Worm (Caenorhabditis elegans) whole organism, L3 larva: ENCODE measurements around the gene gldi-6.

Source experiments
- ZK546.5 ChIP-seq: sonication (generic microtip); optimal IDR thresholded peaks from 2 replicates; lab custom pipeline; 2017; ENCODE audit warnings: missing biosample characterization, missing genetic modification characterization
- aly-2 ChIP-seq: fragments of 150-350 bp; optimal IDR thresholded peaks from 2 replicates; lab custom pipeline; 2014; ENCODE audit warnings: missing biosample characterization, missing genetic modification characterization
- ceh-9 ChIP-seq: sonication (generic microtip); optimal IDR thresholded peaks from 2 replicates; lab custom pipeline; 2018; ENCODE audit warnings: missing biosample characterization, missing genetic modification characterization
- egl-27 ChIP-seq: sonication (generic microtip); optimal IDR thresholded peaks from 4 replicates; lab custom pipeline; 2017; ENCODE audit warnings: missing biosample characterization, missing genetic modification reagents, missing genetic modification characterization
- elt-2 ChIP-seq: sonication (generic microtip); optimal IDR thresholded peaks from 2 replicates; lab custom pipeline; 2016; ENCODE audit warnings: missing genetic modification reagents, mild to moderate bottlenecking, missing genetic modification characterization, missing compliant biosample characterization
- fkh-2 ChIP-seq: fragments of 150-350 bp; optimal IDR thresholded peaks from 2 replicates; lab custom pipeline; 2014; ENCODE audit warnings: missing biosample characterization, missing genetic modification reagents, missing genetic modification characterization
- fos-1 ChIP-seq: fragments of 150-350 bp; optimal IDR thresholded peaks from 2 replicates; lab custom pipeline; 2014; ENCODE audit warnings: missing biosample characterization, missing genetic modification characterization
- hmg-11 ChIP-seq: sonication (generic microtip); optimal IDR thresholded peaks from 2 replicates; lab custom pipeline; 2016; ENCODE audit warnings: missing genetic modification characterization, missing compliant biosample characterization
- lin-39 ChIP-seq: fragments of 150-350 bp; optimal IDR thresholded peaks from 2 replicates; lab custom pipeline; 2018; ENCODE audit warnings: missing biosample characterization, missing genetic modification reagents, missing genetic modification characterization
- nfya-1 ChIP-seq: sonication (generic microtip); optimal IDR thresholded peaks from 2 replicates; lab custom pipeline; 2017; ENCODE audit warnings: missing genetic modification characterization, mild to moderate bottlenecking, missing compliant biosample characterization, antibody characterized with exemption, moderate library complexity; ENCODE audit not compliant: insufficient read depth
- nhr-237 ChIP-seq: fragments of 150-350 bp; optimal IDR thresholded peaks from 2 replicates; lab custom pipeline; 2014; ENCODE audit warnings: missing biosample characterization, missing genetic modification characterization
- nhr-28 ChIP-seq: fragments of 150-350 bp; optimal IDR thresholded peaks from 2 replicates; lab custom pipeline; 2014; ENCODE audit warnings: missing biosample characterization, missing genetic modification characterization
- nhr-43 ChIP-seq: sonication (generic microtip); optimal IDR thresholded peaks from 2 replicates; lab custom pipeline; 2016; ENCODE audit warnings: mild to moderate bottlenecking, missing genetic modification characterization, missing compliant biosample characterization; ENCODE audit not compliant: poor library complexity, severe bottlenecking
- pha-4 ChIP-seq: fragments of 150-350 bp; optimal IDR thresholded peaks from 2 replicates; lab custom pipeline; 2014; ENCODE audit warnings: missing biosample characterization, missing genetic modification reagents, missing genetic modification characterization
- tbx-2 ChIP-seq: sonication (generic microtip); optimal IDR thresholded peaks from 2 replicates; lab custom pipeline; 2016; ENCODE audit warnings: mild to moderate bottlenecking, missing genetic modification characterization, missing compliant biosample characterization
- unc-62 ChIP-seq: fragments of 150-350 bp; sonication (generic microtip); optimal IDR thresholded peaks from 4 replicates; lab custom pipeline; 2014; ENCODE audit warnings: missing biosample characterization, missing genetic modification reagents, missing genetic modification characterization
- zag-1 ChIP-seq: fragments of 150-350 bp; optimal IDR thresholded peaks from 2 replicates; lab custom pipeline; 2014; ENCODE audit warnings: missing biosample characterization, missing genetic modification characterization
- ztf-4 ChIP-seq: fragments of 150-350 bp; optimal IDR thresholded peaks from 2 replicates; lab custom pipeline; 2014; ENCODE audit warnings: missing biosample characterization, missing genetic modification characterization

gldi-6 gene

DNA sequence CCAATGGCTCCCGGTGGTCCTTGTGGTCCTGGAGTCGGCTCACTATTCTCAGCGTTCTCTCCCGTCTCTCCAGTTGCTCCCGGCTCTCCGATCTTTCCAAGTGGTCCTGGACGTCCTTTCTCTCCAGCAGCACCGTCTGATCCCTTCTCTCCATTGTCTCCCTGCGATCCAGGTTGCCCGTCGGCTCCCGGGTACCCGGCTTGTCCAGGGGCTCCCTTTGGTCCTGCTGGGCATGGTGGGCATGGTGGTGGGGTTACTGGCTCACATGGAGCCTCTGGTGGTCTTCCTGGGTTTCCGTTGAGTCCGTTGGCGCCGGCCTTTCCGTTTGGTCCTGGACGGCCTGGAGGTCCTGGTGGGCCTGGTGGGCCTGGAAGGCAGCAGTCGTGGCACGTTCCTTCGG, 53.6 kb downstream of the gldi-6 start:
- TF ChIP-seq nfya-1 (tag; lab: Kevin White, UChicago): no peak
- no peak for TF ChIP-seq egl-27 (tag; lab: Kevin White, UChicago)
- TF ChIP-seq aly-2 (tag; lab: Kevin White, UChicago): no peak
- TF ChIP-seq hmg-11 (tag; lab: Kevin White, UChicago): no peak
- no peak for TF ChIP-seq nhr-43 (tag; lab: Kevin White, UChicago)
- no peak for TF ChIP-seq tbx-2 (tag; lab: Kevin White, UChicago)
- TF ChIP-seq fos-1: no peak
- no peak for TF ChIP-seq ztf-4 (tag; lab: Kevin White, UChicago)
- no peak for TF ChIP-seq lin-39
- no peak for TF ChIP-seq fkh-2 (tag; lab: Kevin White, UChicago)
- no peak for TF ChIP-seq unc-62 (GFP tag; lab: Kevin White, UChicago)
- no peak for TF ChIP-seq nhr-28
- no peak for TF ChIP-seq ceh-9 (tag; lab: Kevin White, UChicago)
- no peak for TF ChIP-seq elt-2
- TF ChIP-seq nhr-237 (tag; lab: Kevin White, UChicago): no peak
- TF ChIP-seq, all 47 proteins: peak for 0

DNA sequence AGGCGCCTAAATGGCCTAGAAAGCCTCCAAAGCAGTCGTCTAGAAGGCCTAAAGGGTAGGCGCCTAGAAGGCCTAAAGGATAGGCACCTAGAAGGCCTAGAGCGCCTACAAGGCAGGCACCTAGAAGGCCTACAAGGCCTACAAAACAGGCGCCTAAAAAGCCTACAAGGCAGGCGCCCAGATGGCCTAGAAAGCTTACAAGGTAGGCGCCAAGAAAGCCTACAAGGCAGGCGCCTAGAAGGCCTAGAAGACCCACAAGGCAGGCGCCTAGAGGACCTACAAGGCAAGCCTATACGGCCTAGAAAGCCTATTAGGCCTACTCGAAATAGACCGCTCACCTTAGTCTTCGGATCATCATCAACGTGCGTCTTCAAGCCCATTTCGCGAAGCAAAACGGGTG, 55.3 kb downstream of the gldi-6 start:
- no peak for TF ChIP-seq ztf-4 (tag; lab: Kevin White, UChicago)
- no peak for TF ChIP-seq ZK546.5 (tag; lab: Kevin White, UChicago)
- TF ChIP-seq zag-1 (tag; lab: Kevin White, UChicago): no peak
- TF ChIP-seq pha-4 (tag; lab: Kevin White, UChicago): no peak
